Fruit fly (Drosophila melanogaster) whole organism, wandering third instar larva: ENCODE data around the gene Ccn.

ENCODE experiments used
- dmrt93B ChIP-seq: fragments of 200-800 bp; sonication (Bioruptor generic); optimal IDR thresholded peaks from 2 replicates; lab custom pipeline; 2018; ENCODE audit warnings: missing biosample characterization, mild to moderate bottlenecking, missing genetic modification characterization
- foxo ChIP-seq, 2 experiments: fragments of 200-800 bp; sonication (Bioruptor generic); optimal IDR thresholded peaks; 2 replicates in 1 of 2; 3 replicates in 1 of 2; lab custom pipeline; 2016 to 2017; ENCODE audit warnings: missing biosample characterization in 2 of 2, missing genetic modification characterization in 2 of 2
- woc ChIP-seq: sonication (Bioruptor generic); optimal IDR thresholded peaks from 2 replicates; lab custom pipeline; 2016; ENCODE audit warnings: missing biosample characterization, mild to moderate bottlenecking, missing genetic modification characterization

Gene Ccn

DNA sequence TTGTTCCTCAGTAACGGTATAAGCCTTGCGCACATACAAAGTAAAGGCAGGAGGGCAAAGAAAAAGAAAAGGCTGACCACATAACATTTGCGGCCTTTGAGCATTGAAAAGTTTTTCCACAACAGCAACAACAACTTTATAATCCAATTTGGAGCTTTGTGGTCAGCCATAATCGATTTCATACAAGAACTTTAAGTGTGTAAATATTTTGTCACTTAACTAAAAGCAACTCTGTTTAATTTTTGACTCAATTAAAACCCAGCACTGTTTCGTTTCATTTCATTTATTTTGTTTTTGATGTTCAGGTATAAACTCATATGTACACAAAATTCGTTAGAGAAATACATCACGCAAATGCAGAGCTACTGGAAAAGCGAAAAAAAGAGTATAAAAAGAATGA lies 107.7 kb downstream of the Ccn start, which contains the start of gene CG42816:
Gene CG42816 (minus strand): TSS at position 101 of the 400 bp plus-strand sequence.
- TF ChIP-seq dmrt93B (GFP tag; lab: Kevin White, UChicago) = no peak
- TF ChIP-seq woc (GFP tag; lab: Kevin White, UChicago) = no peak
- TF ChIP-seq foxo (GFP tag; optimal IDR thresholded peaks at IDR 0.05; lab: Kevin White, UChicago) = no peak
